Worm (Caenorhabditis elegans) whole organism, L1 larva: ENCODE measurements around the gene chpf-1.

ENCODE experiments used
- C04F5.9 ChIP-seq: sonication (generic microtip); optimal IDR thresholded peaks from 2 replicates; lab custom pipeline; 2016; ENCODE audit warnings: missing genetic modification characterization, missing compliant biosample characterization
- C34B4.2 ChIP-seq: sonication (generic microtip); optimal IDR thresholded peaks from 2 replicates; lab custom pipeline; 2017; ENCODE audit warnings: mild to moderate bottlenecking, missing genetic modification characterization, missing compliant biosample characterization
- alr-1 ChIP-seq: fragments of 200-800 bp; sonication (Bioruptor generic); optimal IDR thresholded peaks from 2 replicates; lab custom pipeline; 2018; ENCODE audit warnings: borderline replicate concordance, mild to moderate bottlenecking, missing genetic modification characterization, missing compliant biosample characterization
- aly-2 ChIP-seq: fragments of 150-350 bp; optimal IDR thresholded peaks from 2 replicates; lab custom pipeline; 2014; ENCODE audit warnings: missing biosample characterization, missing genetic modification characterization
- blmp-1 ChIP-seq: fragments of 150-350 bp; optimal IDR thresholded peaks from 2 replicates; lab custom pipeline; 2014; ENCODE audit warnings: missing biosample characterization, missing genetic modification characterization
- ceh-88 ChIP-seq: fragments of 200-800 bp; sonication (Bioruptor generic); IDR thresholded peaks from 2 replicates; pipeline ENCODE4 v1.3.6; 2022; ENCODE audit warnings: missing genetic modification characterization, missing compliant biosample characterization
- ces-1 ChIP-seq: fragments of 150-350 bp; optimal IDR thresholded peaks from 2 replicates; lab custom pipeline; 2014; ENCODE audit warnings: missing biosample characterization, missing genetic modification reagents, missing genetic modification characterization
- dpl-1 ChIP-seq, 3 experiments: fragments of 150-350 bp in 2 of 3; sonication (generic microtip) in 1 of 3; optimal IDR thresholded peaks; 2 replicates each; lab custom pipeline; 2014 to 2017; ENCODE audit warnings: missing biosample characterization in 3 of 3, missing genetic modification characterization in 3 of 3, missing genetic modification reagents in 3 of 3
- efl-1 ChIP-seq, 4 experiments: fragments of 150-350 bp; optimal IDR thresholded peaks in 3 of 4; peaks in 1 of 4; 1 replicate in 1 of 4; 2 replicates in 3 of 4; lab custom pipeline; 2014; ENCODE audit warnings: missing biosample characterization in 2 of 4, missing genetic modification characterization in 2 of 4, missing genetic modification reagents in 2 of 4
- egl-27 ChIP-seq, 2 experiments: fragments of 150-350 bp in 1 of 2; sonication (generic microtip); optimal IDR thresholded peaks; 3 replicates each; lab custom pipeline; 2017 to 2018; ENCODE audit warnings: missing biosample characterization in 2 of 2, missing genetic modification characterization in 2 of 2, missing genetic modification reagents in 2 of 2
- fkh-8 ChIP-seq: sonication (generic microtip); optimal IDR thresholded peaks from 2 replicates; lab custom pipeline; 2016; ENCODE audit warnings: mild to moderate bottlenecking, missing genetic modification characterization, missing compliant biosample characterization
- hlh-17 ChIP-seq: fragments of 200-800 bp; sonication (Bioruptor generic); optimal IDR thresholded peaks from 2 replicates; lab custom pipeline; 2018; ENCODE audit warnings: missing genetic modification characterization, mild to moderate bottlenecking, missing compliant biosample characterization, moderate library complexity, borderline replicate concordance
- irx-1 ChIP-seq: sonication (generic microtip); optimal IDR thresholded peaks from 2 replicates; lab custom pipeline; 2016; ENCODE audit warnings: missing genetic modification characterization, missing compliant biosample characterization
- isw-1 ChIP-seq: fragments of 200-800 bp; sonication (Bioruptor generic); IDR thresholded peaks from 2 replicates; pipeline ENCODE4 v1.3.6; 2022; ENCODE audit warnings: missing genetic modification characterization, missing compliant biosample characterization
- lin-13 ChIP-seq: fragments of 150-350 bp; optimal IDR thresholded peaks from 2 replicates; lab custom pipeline; 2014; ENCODE audit warnings: missing biosample characterization, missing genetic modification reagents, missing genetic modification characterization
- lin-14 ChIP-seq: fragments of 200-800 bp; sonication (Bioruptor generic); optimal IDR thresholded peaks from 2 replicates; lab custom pipeline; 2018; ENCODE audit warnings: mild to moderate bottlenecking, missing genetic modification characterization, moderate library complexity, missing compliant biosample characterization
- lin-15B ChIP-seq: fragments of 150-350 bp; sonication (generic microtip); optimal IDR thresholded peaks from 3 replicates; lab custom pipeline; 2014; ENCODE audit warnings: missing biosample characterization, missing genetic modification characterization
- lsy-2 ChIP-seq, 2 experiments: fragments of 150-350 bp; optimal IDR thresholded peaks; 2 replicates each; lab custom pipeline; 2014; ENCODE audit warnings: missing biosample characterization in 2 of 2, missing genetic modification characterization in 2 of 2
- mab-9 ChIP-seq: fragments of 200-800 bp; sonication (Bioruptor generic); IDR thresholded peaks from 2 replicates; pipeline ENCODE4 v1.3.6; 2022; ENCODE audit warnings: missing genetic modification reagents, missing genetic modification characterization, missing compliant biosample characterization
- nhr-237 ChIP-seq: fragments of 150-350 bp; optimal IDR thresholded peaks from 2 replicates; lab custom pipeline; 2014; ENCODE audit warnings: missing biosample characterization, missing genetic modification characterization
- nhr-71 ChIP-seq: sonication (generic microtip); optimal IDR thresholded peaks from 2 replicates; lab custom pipeline; 2016; ENCODE audit warnings: mild to moderate bottlenecking, missing genetic modification characterization, moderate library complexity, missing compliant biosample characterization
- nhr-76 ChIP-seq: sonication (generic microtip); optimal IDR thresholded peaks from 2 replicates; lab custom pipeline; 2017; ENCODE audit warnings: missing biosample characterization, missing genetic modification characterization
- nhr-85 ChIP-seq: sonication (generic microtip); peaks from one replicate; lab custom pipeline; 2016; ENCODE audit warnings: missing genetic modification characterization, inconsistent platforms, missing compliant biosample characterization
- pax-3 ChIP-seq: fragments of 200-800 bp; sonication (Bioruptor generic); optimal IDR thresholded peaks from 2 replicates; lab custom pipeline; 2018; ENCODE audit warnings: mild to moderate bottlenecking, missing genetic modification characterization, moderate library complexity, missing compliant biosample characterization
- skn-1 ChIP-seq: fragments of 150-350 bp; optimal IDR thresholded peaks from 2 replicates; lab custom pipeline; 2014; ENCODE audit warnings: missing biosample characterization, missing genetic modification characterization
- snpc-4 ChIP-seq: fragments of 150-350 bp; optimal IDR thresholded peaks from 2 replicates; lab custom pipeline; 2014; ENCODE audit warnings: missing biosample characterization, missing genetic modification characterization
- snu-23 ChIP-seq: sonication (generic microtip); optimal IDR thresholded peaks from 2 replicates; lab custom pipeline; 2016; ENCODE audit warnings: missing genetic modification characterization, missing compliant biosample characterization
- sox-4 ChIP-seq: sonication (generic microtip); optimal IDR thresholded peaks from 2 replicates; lab custom pipeline; 2016; ENCODE audit warnings: missing genetic modification characterization, missing compliant biosample characterization
- swsn-7 ChIP-seq: sonication (generic microtip); optimal IDR thresholded peaks from 2 replicates; lab custom pipeline; 2016; ENCODE audit warnings: missing genetic modification characterization, missing compliant biosample characterization
- tbx-2 ChIP-seq: sonication (generic microtip); optimal IDR thresholded peaks from 2 replicates; lab custom pipeline; 2016; ENCODE audit warnings: missing genetic modification characterization, missing compliant biosample characterization
- tlp-1 ChIP-seq: fragments of 150-350 bp; optimal IDR thresholded peaks from 2 replicates; lab custom pipeline; 2014; ENCODE audit warnings: missing biosample characterization, missing genetic modification characterization
- unc-86 ChIP-seq: sonication (generic microtip); optimal IDR thresholded peaks from 2 replicates; lab custom pipeline; 2016; ENCODE audit warnings: missing genetic modification characterization, missing compliant biosample characterization
- xbp-1 ChIP-seq: sonication (generic microtip); optimal IDR thresholded peaks from 2 replicates; lab custom pipeline; 2016; ENCODE audit warnings: missing genetic modification characterization, missing compliant biosample characterization
- ztf-11 ChIP-seq, 2 experiments: sonication (generic microtip); optimal IDR thresholded peaks; 2 replicates each; lab custom pipeline; 2016 to 2017; ENCODE audit warnings: missing genetic modification characterization in 2 of 2, missing biosample characterization in 1 of 2, missing compliant biosample characterization in 1 of 2
- ztf-4 ChIP-seq: fragments of 150-350 bp; optimal IDR thresholded peaks from 2 replicates; lab custom pipeline; 2014; ENCODE audit warnings: missing biosample characterization, missing genetic modification characterization

chpf-1 gene

DNA sequence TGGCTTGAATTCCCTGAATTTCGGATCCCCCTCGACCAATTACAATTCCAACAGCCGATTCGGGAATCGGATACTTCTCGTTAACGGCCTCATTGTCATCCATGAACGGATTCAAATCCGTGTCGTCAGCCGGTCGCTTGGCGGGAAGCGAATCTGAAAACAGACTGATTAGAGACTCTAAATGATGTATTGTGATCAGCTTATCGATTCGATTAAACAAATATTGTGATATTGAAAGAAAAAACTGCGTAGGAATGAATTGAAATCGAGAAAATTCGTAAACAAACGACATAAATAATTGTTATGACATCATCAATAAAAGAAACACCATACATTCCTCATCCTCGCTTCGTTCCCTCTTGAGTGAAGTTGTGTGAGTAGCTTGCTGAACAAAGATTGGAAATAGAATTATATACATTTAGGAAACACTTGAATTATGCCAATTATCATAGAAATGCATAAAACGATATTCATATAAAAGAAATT lies 34.7 kb upstream of the chpf-1 start:
- TF ChIP-seq snpc-4 (no peak), pax-3 (tag; lab: Kevin White, UChicago) (no peak), xbp-1 (no peak), ceh-88 (no peak), lin-15B (tag; lab: Kevin White, UChicago) (no peak), blmp-1 (no peak), nhr-85 (tag; lab: Kevin White, UChicago) (peak; percentile 53), lsy-2 (tag; optimal IDR thresholded peaks at IDR 0.05; lab: Kevin White, UChicago) (no peak), lin-14 (GFP tag; lab: Kevin White, UChicago) (no peak), efl-1 (optimal IDR thresholded peaks at IDR 0.05; lab: Kevin White, UChicago) (no peak), efl-1 (GFP tag; optimal IDR thresholded peaks at IDR 0.05 in 1 of 2; lab: Kevin White, UChicago) (peak in 1 of 2 experiments; percentile 11), swsn-7 (tag; lab: Kevin White, UChicago) (no peak), lin-13 (GFP tag; lab: Kevin White, UChicago) (no peak), irx-1 (no peak), ztf-4 (no peak)
- TF ChIP-seq, all 84 proteins: peak for 2

ce11 chrV:10237171-10237570 lies 33.9 kb upstream of the chpf-1 start:
- TF ChIP-seq C34B4.2 (tag; lab: Kevin White, UChicago) (no peak), tlp-1 (no peak), snu-23 (GFP tag; lab: Kevin White, UChicago) (no peak), unc-86 (tag; lab: Kevin White, UChicago) (no peak), alr-1 (tag; lab: Kevin White, UChicago) (no peak), sox-4 (tag; lab: Kevin White, UChicago) (no peak)
- TF ChIP-seq, all 84 proteins: peak for 0

ce11 chrV:10233330-10233729 lies 30.0 kb upstream of the chpf-1 start, which contains the start of gene str-182:
Gene str-182 (minus strand): TSS chrV:10233430.
- TF ChIP-seq lsy-2 (tag; optimal IDR thresholded peaks at IDR 0.05; lab: Kevin White, UChicago) (no peak), fkh-8 (tag; lab: Kevin White, UChicago) (peak; percentile 41), irx-1 (no peak), nhr-71 (tag; lab: Kevin White, UChicago) (peak; percentile 12), lin-13 (GFP tag; lab: Kevin White, UChicago) (no peak)

DNA sequence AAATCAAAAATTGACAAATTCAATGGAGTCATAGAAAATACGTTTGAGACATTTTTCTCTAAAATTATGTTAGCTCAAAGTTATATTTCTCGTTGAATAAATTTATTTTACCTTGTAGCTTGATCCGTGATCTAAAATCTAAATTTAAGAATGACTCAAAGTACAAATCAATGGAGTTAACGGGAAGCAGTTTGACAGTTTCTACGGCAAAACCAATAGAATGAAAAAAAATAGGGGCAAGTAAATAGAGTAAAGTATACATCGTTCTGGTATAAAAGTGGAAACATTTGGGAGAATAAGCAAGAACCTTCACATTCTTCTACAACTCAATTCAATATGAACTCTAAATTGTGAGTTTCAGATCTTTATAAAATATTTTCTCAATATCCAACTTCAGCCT lies 27.6 kb upstream of the chpf-1 start, which contains the start of gene fipr-6:
Gene fipr-6 (plus strand): TSS at position 301 of the 400 bp plus-strand sequence.
- TF ChIP-seq skn-1: no peak
- TF ChIP-seq nhr-76 (tag; lab: Kevin White, UChicago): no peak
- TF ChIP-seq C04F5.9 (tag; lab: Kevin White, UChicago): no peak
- TF ChIP-seq ceh-88: no peak
- TF ChIP-seq ztf-11 (tag; optimal IDR thresholded peaks at IDR 0.05; lab: Kevin White, UChicago): no peak
- no peak for TF ChIP-seq hlh-17
- no peak for TF ChIP-seq isw-1 (GFP tag; lab: Robert Waterston, UW)
- TF ChIP-seq blmp-1: no peak
- TF ChIP-seq tbx-2 (tag; lab: Kevin White, UChicago): no peak
- TF ChIP-seq mab-9 (GFP tag; lab: Robert Waterston, UW): no peak
- TF ChIP-seq egl-27 (tag; optimal IDR thresholded peaks at IDR 0.05; lab: Kevin White, UChicago): no peak
- TF ChIP-seq dpl-1 (GFP tag; optimal IDR thresholded peaks at IDR 0.05; lab: Kevin White, UChicago): no peak
- no peak for TF ChIP-seq snpc-4
- TF ChIP-seq aly-2 (tag; lab: Kevin White, UChicago): no peak
- TF ChIP-seq ces-1 (GFP tag; lab: Kevin White, UChicago): no peak
- TF ChIP-seq nhr-237 (tag; lab: Kevin White, UChicago): no peak
- TF ChIP-seq, all 84 proteins: peak for 0
